Fruit fly (Drosophila melanogaster) Kc167 (cell line): ENCODE measurements around the gene CG14891.

Experiments used
- Myc ChIP-seq: fragments of >200 bp; optimal IDR thresholded peaks from 2 replicates; lab custom pipeline; 2017; ENCODE audit warnings: missing external identifiers
- Sin3A ChIP-seq: fragments of >200 bp; optimal IDR thresholded peaks from 2 replicates; lab custom pipeline; 2018; ENCODE audit warnings: missing external identifiers
- h ChIP-seq: fragments of >200 bp; optimal IDR thresholded peaks from 3 replicates; lab custom pipeline; 2018; ENCODE audit warnings: missing external identifiers
- insv ChIP-seq: fragments of >200 bp; optimal IDR thresholded peaks from 3 replicates; lab custom pipeline; 2018; ENCODE audit warnings: missing external identifiers
- psq ChIP-seq: fragments of >200 bp; optimal IDR thresholded peaks from 2 replicates; lab custom pipeline; 2017; ENCODE audit warnings: missing external identifiers
- ttk ChIP-seq: sonication (Bioruptor generic); optimal IDR thresholded peaks from 2 replicates; lab custom pipeline; 2017; ENCODE audit warnings: missing external identifiers

CG14891 gene

DNA sequence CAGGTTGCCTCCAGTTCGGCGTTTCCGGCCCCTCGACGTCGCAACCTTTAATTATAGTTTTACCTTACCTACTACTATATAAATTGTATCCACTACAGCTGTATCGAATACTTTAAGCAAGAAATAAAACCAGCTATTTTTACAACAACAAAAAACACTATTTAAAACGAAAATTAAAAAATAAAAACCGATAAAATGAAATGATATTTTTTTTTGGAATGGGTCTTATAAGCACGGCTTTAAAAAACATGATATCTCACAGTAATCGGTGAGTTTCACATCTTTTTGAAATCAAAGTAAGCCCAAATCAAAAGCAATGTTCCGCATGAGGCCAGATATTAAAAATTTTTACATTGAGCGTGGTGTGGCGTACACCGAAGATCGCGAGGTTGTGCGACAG lies at the start of gene CG14891:
TSS of gene CG14891 (plus strand) at position 301 of the 400 bp plus-strand sequence.
- TF ChIP-seq h (lab: Kevin White, UChicago) (no peak), psq (lab: Kevin White, UChicago) (no peak), Myc (no peak), insv (lab: Kevin White, UChicago) (no peak), ttk (no peak), Sin3A (no peak)

DNA sequence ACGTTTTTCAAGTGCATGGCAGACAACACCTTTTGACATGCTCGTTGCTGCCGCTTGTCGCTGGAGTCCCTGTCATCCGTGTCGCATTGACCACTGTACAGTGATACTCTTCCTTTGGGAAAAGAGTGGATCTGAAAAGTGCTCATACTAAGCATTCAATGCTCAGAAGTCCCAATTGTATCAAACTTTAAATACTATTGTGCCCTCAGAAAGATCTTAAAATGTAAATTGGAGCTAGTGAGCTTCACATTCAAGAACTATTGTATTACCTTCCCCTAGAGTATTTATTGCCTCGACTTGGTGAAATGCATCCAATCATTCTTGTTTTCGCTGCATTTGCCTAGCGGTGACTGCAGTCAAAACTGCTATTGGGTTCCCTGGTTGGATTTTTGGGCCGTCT lies 47.9 kb upstream of the CG14891 start:
- TF ChIP-seq Sin3A (no peak), ttk (no peak), psq (lab: Kevin White, UChicago) (no peak), Myc (no peak), h (lab: Kevin White, UChicago) (no peak)

DNA sequence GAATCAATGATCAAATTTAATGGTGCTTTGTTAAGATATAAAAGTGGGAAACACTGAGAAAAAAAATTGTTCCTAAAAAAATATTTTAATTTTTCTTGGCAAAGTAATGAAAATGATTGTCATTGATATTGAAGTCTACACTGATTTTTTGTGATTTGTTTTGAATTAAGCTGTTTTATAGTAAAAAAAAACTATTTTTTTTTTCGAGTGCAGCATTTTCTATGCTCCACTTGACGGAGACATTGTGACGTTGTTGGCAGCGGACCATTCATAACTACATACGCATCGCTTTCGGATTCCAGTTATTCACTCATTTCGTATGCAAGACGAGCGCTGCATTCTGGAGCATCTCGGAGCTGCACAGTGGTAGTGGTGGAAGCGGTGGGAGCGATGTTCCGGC lies 47.1 kb upstream of the CG14891 start:
- TF ChIP-seq insv (lab: Kevin White, UChicago): no peak
- no peak for TF ChIP-seq ttk
- TF ChIP-seq psq (lab: Kevin White, UChicago): no peak
- no peak for TF ChIP-seq Sin3A
- no peak for TF ChIP-seq h (lab: Kevin White, UChicago)
- no peak for TF ChIP-seq Myc

DNA sequence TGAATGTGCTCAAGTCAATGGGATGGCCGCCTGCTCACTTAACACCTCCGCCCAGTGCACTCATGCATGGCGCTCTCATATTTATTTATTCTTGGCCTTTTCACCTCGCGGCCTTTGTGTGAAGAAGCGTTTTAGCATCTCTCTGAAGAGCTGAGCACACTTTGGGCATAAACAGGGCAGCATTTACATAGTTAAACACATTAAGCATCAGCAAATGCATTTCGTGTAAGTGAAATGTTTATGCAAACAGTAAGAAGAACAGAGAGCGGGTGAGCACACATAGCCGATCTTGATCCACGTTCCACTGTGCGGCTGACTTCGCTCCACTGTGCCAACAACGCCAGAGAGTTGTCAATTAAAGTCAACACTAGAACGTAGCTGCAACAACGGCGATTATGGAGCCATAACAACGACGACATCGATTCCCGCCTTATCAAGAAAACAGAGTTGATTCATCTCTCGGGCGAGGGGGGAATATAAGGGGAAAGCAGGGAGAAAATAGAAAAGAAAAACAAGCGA lies 46.7 kb upstream of the CG14891 start:
- TF ChIP-seq ttk: no peak
- TF ChIP-seq Myc: no peak
- no peak for TF ChIP-seq h (lab: Kevin White, UChicago)
- TF ChIP-seq psq (lab: Kevin White, UChicago): no peak
- no peak for TF ChIP-seq insv (lab: Kevin White, UChicago)
- no peak for TF ChIP-seq Sin3A

DNA sequence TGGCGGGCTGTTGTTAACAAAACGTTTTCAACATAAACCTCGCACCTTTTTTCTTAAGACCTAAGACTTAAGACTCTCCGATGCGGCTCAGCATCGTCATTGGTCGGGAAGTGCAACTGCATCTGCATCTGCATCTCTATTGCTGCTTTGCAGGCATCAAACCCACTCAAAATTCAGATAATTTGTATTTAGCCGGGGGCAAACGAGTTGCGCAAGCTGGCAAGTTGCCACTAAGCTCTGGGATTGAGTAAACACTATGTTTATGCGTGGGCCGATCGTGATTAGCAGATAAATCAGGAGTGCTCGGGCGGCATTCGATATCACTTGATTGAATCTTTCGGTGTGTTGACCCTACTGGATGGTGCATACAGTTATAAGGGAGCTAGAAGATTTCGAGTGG lies 45.8 kb upstream of the CG14891 start:
- TF ChIP-seq Myc (no peak), psq (lab: Kevin White, UChicago) (no peak), Sin3A (no peak), h (lab: Kevin White, UChicago) (no peak), ttk (no peak), insv (lab: Kevin White, UChicago) (no peak)

DNA sequence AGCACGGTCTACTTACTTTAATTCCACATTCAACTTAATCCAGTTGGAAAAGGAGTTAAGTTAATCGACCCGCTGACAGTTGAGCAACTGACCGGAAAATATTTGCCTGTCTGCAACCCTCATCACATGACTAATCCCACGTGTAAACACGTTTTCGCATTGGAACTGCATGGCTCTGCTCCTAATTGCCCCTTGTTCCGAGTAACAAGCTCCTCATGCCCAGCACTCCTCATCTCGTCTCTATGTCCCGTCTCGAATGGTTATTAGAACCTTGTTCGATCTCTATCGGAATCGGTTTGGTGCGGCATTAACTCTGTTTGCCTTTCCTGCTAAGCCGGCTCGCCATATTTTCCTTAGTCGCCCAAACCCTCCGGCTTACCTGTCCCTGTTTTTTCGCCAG lies 45.1 kb upstream of the CG14891 start:
- TF ChIP-seq Myc (no peak), h (lab: Kevin White, UChicago) (no peak), psq (lab: Kevin White, UChicago) (no peak), Sin3A (no peak), insv (lab: Kevin White, UChicago) (no peak), ttk (no peak)

DNA sequence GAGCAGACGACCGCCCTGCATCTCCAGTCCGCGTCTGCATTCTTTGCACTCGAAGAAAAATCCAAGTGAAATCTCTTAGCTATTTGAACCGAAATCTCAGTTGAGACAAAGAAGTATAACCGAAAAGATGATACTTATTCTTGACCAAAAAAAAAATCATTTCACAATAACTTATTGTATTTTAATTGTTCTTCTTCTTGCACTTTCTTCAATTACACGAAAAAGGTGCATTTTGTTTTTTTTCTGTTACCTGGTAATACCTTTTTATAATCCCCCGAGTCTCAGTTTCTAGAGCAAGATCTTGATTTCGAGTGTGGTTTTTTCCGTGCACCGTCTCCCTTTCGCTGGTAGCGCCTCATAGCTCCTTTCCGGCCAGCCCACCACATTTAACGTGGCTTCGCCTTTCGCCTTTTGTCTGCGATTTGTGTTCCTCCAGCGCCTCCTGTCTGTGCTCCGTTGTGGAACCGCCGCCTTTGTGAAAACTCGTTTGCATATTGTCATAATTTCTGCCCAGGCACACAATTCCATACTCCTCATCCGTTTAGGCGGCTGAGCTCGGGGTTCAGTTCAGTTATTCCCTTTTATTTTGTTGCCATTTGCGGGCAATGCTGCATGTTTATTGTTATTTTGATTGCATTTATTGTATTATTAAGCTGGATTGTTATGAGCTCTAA lies 44.5 kb upstream of the CG14891 start:
- no peak for TF ChIP-seq Myc
- no peak for TF ChIP-seq psq (lab: Kevin White, UChicago)
- TF ChIP-seq ttk: no peak
- no peak for TF ChIP-seq h (lab: Kevin White, UChicago)
- TF ChIP-seq insv (lab: Kevin White, UChicago): no peak
- no peak for TF ChIP-seq Sin3A

DNA sequence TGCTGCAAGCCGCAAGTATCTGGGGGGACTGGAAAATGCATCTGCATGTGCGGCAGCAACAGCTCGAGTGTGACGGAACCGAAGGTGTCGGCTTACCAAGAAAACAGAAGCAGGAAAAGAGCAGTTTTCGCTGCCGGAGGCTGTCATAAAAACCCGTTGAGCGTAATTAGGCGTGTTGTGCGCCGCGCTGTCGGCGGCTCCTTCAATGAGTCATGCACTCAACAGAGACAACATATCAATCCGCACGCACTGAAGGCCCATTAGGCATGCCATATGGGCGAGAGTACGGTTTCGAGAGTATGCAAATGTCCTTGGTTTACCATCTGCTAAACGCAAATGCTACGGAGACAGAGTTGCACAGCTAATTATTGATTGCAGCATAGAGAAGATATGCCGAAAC lies 42.9 kb upstream of the CG14891 start:
- TF ChIP-seq Myc (no peak), Sin3A (no peak), psq (lab: Kevin White, UChicago) (no peak), insv (lab: Kevin White, UChicago) (no peak), ttk (no peak), h (lab: Kevin White, UChicago) (no peak)

DNA sequence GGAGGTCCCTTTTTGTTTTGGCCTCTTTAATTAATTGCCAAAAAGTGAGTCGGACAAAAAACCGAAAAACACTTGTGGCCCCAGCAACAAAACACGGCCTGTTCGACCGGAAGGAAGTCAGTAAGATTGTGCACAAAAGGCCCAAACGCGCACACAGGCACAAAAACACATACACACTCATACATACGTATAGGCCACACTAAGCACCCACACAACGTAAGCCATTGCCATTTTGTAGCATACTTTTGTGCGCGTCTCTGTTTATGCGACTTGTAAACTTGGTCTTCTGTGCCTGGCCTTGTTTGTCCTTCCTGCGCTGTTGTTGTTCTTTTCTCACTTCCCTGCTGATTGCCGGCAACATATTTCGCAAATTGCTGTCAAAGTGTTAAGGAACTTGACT lies 40.9 kb upstream of the CG14891 start:
- TF ChIP-seq insv (lab: Kevin White, UChicago): no peak
- no peak for TF ChIP-seq h (lab: Kevin White, UChicago)
- no peak for TF ChIP-seq Myc
- no peak for TF ChIP-seq Sin3A
- no peak for TF ChIP-seq psq (lab: Kevin White, UChicago)

DNA sequence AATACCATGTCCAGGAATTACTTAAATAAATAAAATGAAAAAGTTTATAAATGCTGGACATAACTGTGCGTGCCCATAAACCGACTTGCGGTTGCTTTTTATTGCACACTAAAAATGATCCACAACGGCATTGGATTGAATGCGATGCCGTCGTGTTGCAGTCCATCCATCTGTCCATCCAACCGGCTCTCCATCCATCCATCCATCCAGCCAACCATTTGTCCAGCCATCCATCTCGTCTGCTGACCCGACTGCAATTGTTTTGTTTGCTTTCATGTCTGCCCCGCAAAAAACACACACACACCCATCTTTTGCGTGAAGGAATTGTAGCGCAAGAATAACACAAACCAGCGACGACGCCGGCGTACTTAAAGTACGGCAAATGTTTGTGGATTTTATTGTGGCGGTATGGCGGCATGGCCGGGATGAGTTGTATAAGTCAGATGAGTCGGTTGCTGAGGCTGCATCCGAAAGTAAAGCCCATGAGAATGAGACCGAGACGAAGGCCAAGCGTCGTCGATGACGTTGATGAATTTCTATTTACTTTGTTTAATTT lies 37.5 kb upstream of the CG14891 start:
- TF ChIP-seq Myc (no peak), ttk (no peak), h (lab: Kevin White, UChicago) (no peak), Sin3A (no peak), psq (lab: Kevin White, UChicago) (no peak), insv (lab: Kevin White, UChicago) (no peak)

DNA sequence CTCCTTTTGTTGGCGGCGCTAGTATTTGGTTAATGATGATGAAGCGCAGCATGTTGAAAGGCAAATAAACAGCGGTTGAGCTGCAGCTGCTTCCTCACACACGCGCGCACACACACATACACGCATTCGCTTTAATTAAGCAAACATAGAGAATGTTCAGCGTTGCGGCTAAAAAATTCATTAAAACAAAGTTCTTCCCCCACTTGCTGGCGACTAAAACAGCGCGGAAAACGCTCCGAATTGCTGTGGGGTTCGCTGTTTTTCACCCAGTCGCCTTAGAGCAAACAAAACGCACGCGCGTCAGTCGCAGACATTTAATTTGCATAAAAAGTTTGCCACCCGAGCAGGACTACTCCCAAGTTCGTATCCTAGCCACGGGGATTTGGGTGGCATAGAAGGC lies 34.0 kb upstream of the CG14891 start:
- TF ChIP-seq Myc: no peak
- TF ChIP-seq insv (lab: Kevin White, UChicago): no peak
- no peak for TF ChIP-seq h (lab: Kevin White, UChicago)
- no peak for TF ChIP-seq psq (lab: Kevin White, UChicago)
- no peak for TF ChIP-seq Sin3A
- no peak for TF ChIP-seq ttk

DNA sequence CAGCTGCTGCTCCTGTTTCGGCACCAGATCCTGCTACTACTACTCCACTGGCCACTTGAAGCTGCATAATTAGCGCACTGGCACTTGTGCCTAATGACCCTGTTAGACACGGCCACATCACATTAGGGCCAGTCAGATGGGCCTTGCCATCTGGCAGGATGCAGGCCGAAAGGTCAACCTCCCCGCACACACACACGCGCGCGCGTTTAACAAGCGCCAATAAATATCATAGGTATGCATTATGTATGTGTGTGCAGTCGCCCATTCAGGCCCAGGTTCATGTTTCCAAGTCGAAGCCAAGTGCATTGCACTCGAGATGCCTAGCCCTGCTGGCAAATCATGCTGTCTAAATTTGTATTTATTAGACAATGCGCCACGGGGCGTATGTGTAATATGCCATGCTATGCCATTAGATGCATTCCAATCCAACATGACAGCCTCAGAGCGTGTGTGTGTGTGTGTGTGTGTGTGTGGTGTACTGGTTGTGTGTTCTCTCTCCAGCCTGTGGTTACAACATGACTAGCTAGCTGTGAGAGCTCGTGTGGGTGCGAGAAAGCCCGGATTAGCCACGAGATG lies 32.4 kb upstream of the CG14891 start:
- TF ChIP-seq Sin3A: no peak
- TF ChIP-seq Myc: no peak
- no peak for TF ChIP-seq insv (lab: Kevin White, UChicago)
- no peak for TF ChIP-seq psq (lab: Kevin White, UChicago)
- no peak for TF ChIP-seq h (lab: Kevin White, UChicago)
- no peak for TF ChIP-seq ttk

DNA sequence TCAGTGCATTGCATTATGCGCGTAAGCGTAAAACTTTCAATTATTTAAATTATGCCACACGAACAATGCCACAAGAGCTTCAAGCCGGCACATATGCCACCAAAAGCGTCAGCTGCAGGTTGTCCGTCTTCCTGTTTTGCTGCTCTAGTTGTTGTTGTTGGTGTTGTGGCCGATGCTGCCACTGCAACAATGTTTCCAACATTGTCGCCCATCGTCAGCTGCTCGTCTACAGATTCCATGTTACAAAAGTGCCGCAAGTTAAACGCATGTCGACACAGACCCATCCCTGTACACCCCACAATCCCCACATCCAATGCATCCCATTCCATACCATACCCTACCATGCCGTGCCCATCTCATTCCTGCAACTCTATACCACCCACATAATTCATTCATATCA lies 30.0 kb upstream of the CG14891 start:
- no peak for TF ChIP-seq h (lab: Kevin White, UChicago)
- TF ChIP-seq Myc: no peak
- no peak for TF ChIP-seq insv (lab: Kevin White, UChicago)
- no peak for TF ChIP-seq psq (lab: Kevin White, UChicago)
- TF ChIP-seq ttk: no peak
- TF ChIP-seq Sin3A: no peak
